Worm (Caenorhabditis elegans) whole organism, L4/young adult: ENCODE measurements around the gene srw-71.

Experiments
- W03F9.2 ChIP-seq: fragments of 150-350 bp; optimal IDR thresholded peaks from 2 replicates; lab custom pipeline; 2014; ENCODE audit warnings: missing biosample characterization, missing genetic modification characterization
- dao-5 ChIP-seq: sonication (generic microtip); optimal IDR thresholded peaks from 2 replicates; lab custom pipeline; 2016; ENCODE audit warnings: missing genotype, missing genetic modification characterization, moderate library complexity, missing compliant biosample characterization
- him-1 ChIP-seq: sonication (generic microtip); optimal IDR thresholded peaks from 2 replicates; lab custom pipeline; 2016; ENCODE audit warnings: missing genotype, missing genetic modification reagents, missing genetic modification characterization, missing compliant biosample characterization

srw-71 gene

DNA sequence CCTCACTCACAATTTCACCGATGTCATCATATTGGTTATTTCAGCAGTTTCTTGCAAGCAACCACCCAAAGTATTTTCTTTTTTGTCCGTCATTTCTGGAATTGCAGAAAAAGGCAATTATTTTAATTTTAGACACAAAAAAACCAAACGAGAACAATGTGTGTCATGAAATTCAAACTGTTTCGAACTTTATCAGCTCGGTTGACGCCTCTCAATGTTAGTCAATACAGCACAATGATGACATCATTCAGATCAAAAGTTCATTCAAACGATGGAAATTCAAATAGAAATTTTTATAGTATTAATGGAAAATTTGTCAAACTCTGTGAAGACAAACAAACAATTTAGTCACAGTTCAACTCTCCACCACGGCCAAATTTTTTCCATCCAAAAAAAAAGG, 39.0 kb downstream of the srw-71 start, which contains the start of gene fbxa-105:
TSS of gene fbxa-105 (minus strand) at position 97 of the 400 bp plus-strand sequence.
- TF ChIP-seq him-1 (tag; lab: Kevin White, UChicago), result no peak
- TF ChIP-seq dao-5 (tag; lab: Kevin White, UChicago), result no peak
- no peak for TF ChIP-seq W03F9.2 (tag; lab: Kevin White, UChicago)

DNA sequence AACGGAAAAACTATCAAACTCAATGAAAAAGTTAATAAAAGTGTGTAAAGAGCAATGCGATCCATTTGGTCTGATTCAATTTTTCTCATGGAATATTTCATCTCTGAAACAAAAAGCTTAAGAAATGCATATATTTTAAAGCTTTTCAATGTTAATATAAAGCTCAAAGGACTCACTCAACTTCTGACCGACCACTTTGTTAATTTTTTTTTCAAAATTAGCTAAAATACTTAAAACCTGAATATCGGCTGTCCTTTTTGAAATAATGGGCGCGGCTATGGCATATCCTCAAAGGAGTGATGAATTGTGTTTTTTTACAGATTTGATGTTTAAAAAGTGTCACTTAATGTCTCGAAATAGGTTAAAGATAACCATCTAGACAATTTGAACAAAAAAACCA, 41.1 kb downstream of the srw-71 start, which contains the start of gene C02H6.1:
TSS of gene C02H6.1 (minus strand) at position 101 of the 400 bp plus-strand sequence.
- TF ChIP-seq dao-5 (tag; lab: Kevin White, UChicago), result no peak
- no peak for TF ChIP-seq W03F9.2 (tag; lab: Kevin White, UChicago)
- no peak for TF ChIP-seq him-1 (tag; lab: Kevin White, UChicago)

DNA sequence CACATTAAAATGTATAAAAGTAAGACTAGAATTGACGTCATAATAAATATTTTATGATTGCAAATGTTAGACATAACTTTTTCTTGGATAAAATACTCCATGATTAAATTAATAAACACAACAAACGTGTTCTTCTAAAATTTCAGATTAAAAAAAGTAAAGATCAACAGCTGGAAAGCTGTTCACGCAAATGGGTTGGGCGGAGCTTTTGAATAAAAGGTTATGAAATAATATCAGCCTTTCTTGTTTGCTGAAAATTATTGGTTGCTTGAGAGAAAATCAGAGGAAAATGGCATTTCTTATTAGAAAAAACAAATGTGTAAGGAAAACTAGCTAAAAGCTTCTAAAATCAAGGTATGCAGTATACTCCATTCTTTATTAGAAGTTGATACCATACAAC, 43.2 kb downstream of the srw-71 start, which contains the start of gene C02H6.3:
TSS of gene C02H6.3 (minus strand) at position 101 of the 400 bp plus-strand sequence.
- TF ChIP-seq him-1 (tag; lab: Kevin White, UChicago) (no peak), W03F9.2 (tag; lab: Kevin White, UChicago) (no peak), dao-5 (tag; lab: Kevin White, UChicago) (no peak)

DNA sequence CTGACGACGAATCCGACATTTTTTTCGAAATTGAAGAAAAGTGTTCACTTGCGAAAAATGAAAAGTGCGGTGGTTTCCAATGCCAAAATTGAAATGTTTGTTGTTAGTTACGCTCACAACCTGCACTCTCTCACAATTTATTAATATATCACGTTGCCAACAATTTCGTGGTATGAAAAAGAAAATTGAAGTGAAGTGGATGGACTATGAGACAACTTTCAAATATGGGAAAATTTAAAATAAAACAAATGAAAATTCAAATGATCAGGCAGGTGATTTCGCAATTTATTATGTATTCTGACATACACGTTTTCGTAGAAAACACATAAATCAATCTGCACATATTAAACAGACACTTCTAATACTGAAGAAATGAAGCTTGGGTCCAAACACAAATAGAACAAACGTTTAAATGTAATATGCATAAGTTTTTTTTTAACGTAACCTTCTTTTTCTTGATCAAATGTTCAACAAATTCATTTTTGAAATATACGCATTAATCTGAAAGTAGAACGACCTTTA, 44.8 kb downstream of the srw-71 start, which contains the start of gene srp-6:
TSS of gene srp-6 (minus strand) at position 51 of the 522 bp plus-strand sequence.
- TF ChIP-seq dao-5 (tag; lab: Kevin White, UChicago) (no peak), W03F9.2 (tag; lab: Kevin White, UChicago) (no peak)

DNA sequence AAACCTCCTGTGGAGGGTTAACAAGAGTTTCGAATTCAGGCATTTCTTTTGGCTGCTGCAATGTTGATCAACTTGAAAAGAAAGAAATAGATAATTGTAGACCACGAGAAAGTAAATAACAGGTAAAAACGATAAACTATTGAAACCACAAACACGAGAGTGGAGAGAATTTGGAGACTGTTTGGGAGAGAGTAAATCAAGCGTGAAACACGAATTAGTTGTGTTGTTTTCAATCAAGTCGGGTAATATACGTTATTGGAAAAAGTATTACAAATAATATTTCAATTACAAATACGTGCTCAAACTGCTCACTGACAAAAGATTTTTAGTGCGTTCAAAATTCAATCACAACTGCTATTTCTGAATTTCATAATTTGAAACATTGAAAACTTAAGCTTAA, 49.9 kb downstream of the srw-71 start, which contains the start of gene C03G6.17:
TSS of gene C03G6.17 (minus strand) at position 101 of the 400 bp plus-strand sequence.
- TF ChIP-seq W03F9.2 (tag; lab: Kevin White, UChicago), result no peak
- no peak for TF ChIP-seq dao-5 (tag; lab: Kevin White, UChicago)
- no peak for TF ChIP-seq him-1 (tag; lab: Kevin White, UChicago)

DNA sequence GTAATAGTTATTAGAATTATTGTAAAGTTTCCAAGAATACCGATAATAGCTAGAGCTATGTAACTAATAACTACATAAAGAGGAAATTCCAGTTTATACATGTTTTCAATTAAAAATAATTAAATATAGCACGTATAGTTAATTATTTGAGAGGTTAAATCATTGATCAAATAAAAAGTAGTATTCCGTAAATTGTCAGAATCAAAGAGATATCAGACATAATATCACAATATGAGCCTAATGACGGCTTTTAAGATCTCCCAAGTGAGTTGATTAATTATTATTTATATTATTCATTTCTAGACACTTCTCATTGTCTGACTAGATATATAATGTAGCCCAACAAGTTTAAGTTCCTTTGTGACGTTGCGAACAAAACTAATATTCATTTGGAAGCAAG, 51.5 kb downstream of the srw-71 start, which contains the start of gene srsx-24:
TSS of gene srsx-24 (minus strand) at position 101 of the 400 bp plus-strand sequence.
- TF ChIP-seq dao-5 (tag; lab: Kevin White, UChicago), result no peak
- no peak for TF ChIP-seq W03F9.2 (tag; lab: Kevin White, UChicago)
- no peak for TF ChIP-seq him-1 (tag; lab: Kevin White, UChicago)
